Worm (Caenorhabditis elegans) whole organism, L1 larva: Measurements from ENCODE around the gene pkhm-2.

Source experiments
- F16B12.6 ChIP-seq: fragments of 150-350 bp; optimal IDR thresholded peaks from 2 replicates; lab custom pipeline; 2014; ENCODE audit warnings: missing biosample characterization, missing genetic modification characterization
- alr-1 ChIP-seq: fragments of 200-800 bp; sonication (Bioruptor generic); optimal IDR thresholded peaks from 2 replicates; lab custom pipeline; 2018; ENCODE audit warnings: borderline replicate concordance, mild to moderate bottlenecking, missing genetic modification characterization, missing compliant biosample characterization
- blmp-1 ChIP-seq: fragments of 150-350 bp; optimal IDR thresholded peaks from 2 replicates; lab custom pipeline; 2014; ENCODE audit warnings: missing biosample characterization, missing genetic modification characterization
- ceh-63 ChIP-seq: fragments of 200-800 bp; sonication (Bioruptor generic); optimal IDR thresholded peaks from 2 replicates; lab custom pipeline; 2018; ENCODE audit warnings: mild to moderate bottlenecking, missing genetic modification characterization, missing compliant biosample characterization
- ceh-8 ChIP-seq: fragments of 200-800 bp; sonication (Bioruptor generic); optimal IDR thresholded peaks from 2 replicates; lab custom pipeline; 2018; ENCODE audit warnings: mild to moderate bottlenecking, missing genetic modification characterization, moderate library complexity, missing compliant biosample characterization
- ceh-82 ChIP-seq, 3 experiments: fragments of 150-350 bp in 1 of 3; sonication (generic microtip) in 2 of 3; optimal IDR thresholded peaks; 2 replicates each; lab custom pipeline; 2014 to 2017; ENCODE audit warnings: missing biosample characterization in 3 of 3, missing genetic modification characterization in 3 of 3
- ceh-88 ChIP-seq: fragments of 200-800 bp; sonication (Bioruptor generic); IDR thresholded peaks from 2 replicates; pipeline ENCODE4 v1.3.6; 2022; ENCODE audit warnings: missing genetic modification characterization, missing compliant biosample characterization
- dsc-1 ChIP-seq: sonication (generic microtip); optimal IDR thresholded peaks from 2 replicates; lab custom pipeline; 2016; ENCODE audit warnings: mild to moderate bottlenecking, missing genetic modification characterization, missing compliant biosample characterization
- egl-27 ChIP-seq, 2 experiments: fragments of 150-350 bp in 1 of 2; sonication (generic microtip); optimal IDR thresholded peaks; 3 replicates each; lab custom pipeline; 2017 to 2018; ENCODE audit warnings: missing biosample characterization in 2 of 2, missing genetic modification characterization in 2 of 2, missing genetic modification reagents in 2 of 2
- elt-2 ChIP-seq: sonication (generic microtip); optimal IDR thresholded peaks from 2 replicates; lab custom pipeline; 2016; ENCODE audit warnings: missing genetic modification characterization, mild to moderate bottlenecking, inconsistent platforms, missing compliant biosample characterization, missing genetic modification reagents
- elt-3 ChIP-seq, 6 experiments: fragments of 150-350 bp in 1 of 6; sonication (generic microtip); optimal IDR thresholded peaks; 2 replicates each; lab custom pipeline; 2017 to 2018; ENCODE audit warnings: missing biosample characterization in 6 of 6, missing genetic modification characterization in 6 of 6, inconsistent platforms in 1 of 6
- fkh-10 ChIP-seq: sonication (generic microtip); optimal IDR thresholded peaks from 2 replicates; lab custom pipeline; 2017; ENCODE audit warnings: missing biosample characterization, missing genetic modification reagents, missing genetic modification characterization
- fkh-8 ChIP-seq: sonication (generic microtip); optimal IDR thresholded peaks from 2 replicates; lab custom pipeline; 2016; ENCODE audit warnings: mild to moderate bottlenecking, missing genetic modification characterization, missing compliant biosample characterization
- grh-1 ChIP-seq: fragments of 200-800 bp; sonication (Bioruptor generic); IDR thresholded peaks from 2 replicates; pipeline ENCODE4 v1.3.6; 2022; ENCODE audit warnings: missing genetic modification reagents, missing genetic modification characterization, missing compliant biosample characterization
- hlh-17 ChIP-seq: fragments of 200-800 bp; sonication (Bioruptor generic); optimal IDR thresholded peaks from 2 replicates; lab custom pipeline; 2018; ENCODE audit warnings: missing genetic modification characterization, mild to moderate bottlenecking, missing compliant biosample characterization, moderate library complexity, borderline replicate concordance
- hlh-4 ChIP-seq: sonication (generic microtip); optimal IDR thresholded peaks from 2 replicates; lab custom pipeline; 2016; ENCODE audit warnings: mild to moderate bottlenecking, missing genetic modification characterization, missing compliant biosample characterization
- hpl-2 ChIP-seq: fragments of 150-350 bp; optimal IDR thresholded peaks from 2 replicates; lab custom pipeline; 2014; ENCODE audit warnings: missing biosample characterization, missing genetic modification reagents, missing genetic modification characterization
- isw-1 ChIP-seq: fragments of 200-800 bp; sonication (Bioruptor generic); IDR thresholded peaks from 2 replicates; pipeline ENCODE4 v1.3.6; 2022; ENCODE audit warnings: missing genetic modification characterization, missing compliant biosample characterization
- lin-35 ChIP-seq, 2 experiments: fragments of 150-350 bp; optimal IDR thresholded peaks; 2 replicates each; lab custom pipeline; 2014; ENCODE audit warnings: missing biosample characterization in 2 of 2, missing genetic modification characterization in 2 of 2, missing genetic modification reagents in 2 of 2
- lin-39 ChIP-seq: fragments of 150-350 bp; optimal IDR thresholded peaks from 2 replicates; lab custom pipeline; 2014; ENCODE audit warnings: missing biosample characterization, missing genetic modification reagents, missing genetic modification characterization
- lsy-2 ChIP-seq, 2 experiments: fragments of 150-350 bp; optimal IDR thresholded peaks; 2 replicates each; lab custom pipeline; 2014; ENCODE audit warnings: missing biosample characterization in 2 of 2, missing genetic modification characterization in 2 of 2
- mab-9 ChIP-seq: fragments of 200-800 bp; sonication (Bioruptor generic); IDR thresholded peaks from 2 replicates; pipeline ENCODE4 v1.3.6; 2022; ENCODE audit warnings: missing genetic modification reagents, missing genetic modification characterization, missing compliant biosample characterization
- nhr-11 ChIP-seq: fragments of 150-350 bp; optimal IDR thresholded peaks from 2 replicates; lab custom pipeline; 2014; ENCODE audit warnings: missing biosample characterization, missing genetic modification characterization
- nhr-12 ChIP-seq: sonication (generic microtip); optimal IDR thresholded peaks from 2 replicates; lab custom pipeline; 2017; ENCODE audit warnings: missing biosample characterization, missing genetic modification characterization
- nhr-237 ChIP-seq: fragments of 150-350 bp; optimal IDR thresholded peaks from 2 replicates; lab custom pipeline; 2014; ENCODE audit warnings: missing biosample characterization, missing genetic modification characterization
- nhr-28 ChIP-seq: fragments of 150-350 bp; optimal IDR thresholded peaks from 2 replicates; lab custom pipeline; 2014; ENCODE audit warnings: missing biosample characterization, missing genetic modification characterization
- nhr-47 ChIP-seq: sonication (generic microtip); optimal IDR thresholded peaks from 2 replicates; lab custom pipeline; 2016; ENCODE audit warnings: mild to moderate bottlenecking, missing genetic modification characterization, moderate library complexity, missing compliant biosample characterization
- nhr-71 ChIP-seq: sonication (generic microtip); optimal IDR thresholded peaks from 2 replicates; lab custom pipeline; 2016; ENCODE audit warnings: mild to moderate bottlenecking, missing genetic modification characterization, moderate library complexity, missing compliant biosample characterization
- nhr-76 ChIP-seq: sonication (generic microtip); optimal IDR thresholded peaks from 2 replicates; lab custom pipeline; 2017; ENCODE audit warnings: missing biosample characterization, missing genetic modification characterization
- nhr-77 ChIP-seq: fragments of 150-350 bp; optimal IDR thresholded peaks from 2 replicates; lab custom pipeline; 2014; ENCODE audit warnings: missing biosample characterization, missing genetic modification characterization
- nhr-85 ChIP-seq: sonication (generic microtip); peaks from one replicate; lab custom pipeline; 2016; ENCODE audit warnings: missing genetic modification characterization, inconsistent platforms, missing compliant biosample characterization
- nhr-90 ChIP-seq: sonication (generic microtip); optimal IDR thresholded peaks from 2 replicates; lab custom pipeline; 2016; ENCODE audit warnings: mild to moderate bottlenecking, missing genetic modification characterization, missing compliant biosample characterization; ENCODE audit not compliant: poor library complexity
- pag-3 ChIP-seq: sonication (generic microtip); optimal IDR thresholded peaks from 2 replicates; lab custom pipeline; 2017; ENCODE audit warnings: missing genetic modification characterization, mild to moderate bottlenecking, missing compliant biosample characterization, antibody characterized with exemption, borderline replicate concordance; ENCODE audit not compliant: insufficient read depth
- pax-3 ChIP-seq: fragments of 200-800 bp; sonication (Bioruptor generic); optimal IDR thresholded peaks from 2 replicates; lab custom pipeline; 2018; ENCODE audit warnings: mild to moderate bottlenecking, missing genetic modification characterization, moderate library complexity, missing compliant biosample characterization
- pqm-1 ChIP-seq: sonication (generic microtip); optimal IDR thresholded peaks from 3 replicates; lab custom pipeline; 2017; ENCODE audit warnings: missing biosample characterization, missing genetic modification characterization
- skn-1 ChIP-seq: fragments of 150-350 bp; optimal IDR thresholded peaks from 2 replicates; lab custom pipeline; 2014; ENCODE audit warnings: missing biosample characterization, missing genetic modification characterization
- snpc-4 ChIP-seq: fragments of 150-350 bp; optimal IDR thresholded peaks from 2 replicates; lab custom pipeline; 2014; ENCODE audit warnings: missing biosample characterization, missing genetic modification characterization
- sox-4 ChIP-seq: sonication (generic microtip); optimal IDR thresholded peaks from 2 replicates; lab custom pipeline; 2016; ENCODE audit warnings: missing genetic modification characterization, missing compliant biosample characterization
- tbx-2 ChIP-seq: sonication (generic microtip); optimal IDR thresholded peaks from 2 replicates; lab custom pipeline; 2016; ENCODE audit warnings: missing genetic modification characterization, missing compliant biosample characterization
- tlp-1 ChIP-seq: fragments of 150-350 bp; optimal IDR thresholded peaks from 2 replicates; lab custom pipeline; 2014; ENCODE audit warnings: missing biosample characterization, missing genetic modification characterization
- unc-130 ChIP-seq: fragments of 150-350 bp; optimal IDR thresholded peaks from 2 replicates; lab custom pipeline; 2017; ENCODE audit warnings: missing biosample characterization, missing genetic modification characterization, inconsistent platforms
- unc-62 ChIP-seq: fragments of 150-350 bp; optimal IDR thresholded peaks from 2 replicates; lab custom pipeline; 2014; ENCODE audit warnings: missing biosample characterization, missing genetic modification reagents, missing genetic modification characterization
- unc-98 ChIP-seq: fragments of 200-800 bp; sonication (Bioruptor generic); IDR thresholded peaks from 2 replicates; pipeline ENCODE4 v1.3.6; 2022; ENCODE audit warnings: missing genetic modification characterization, missing compliant biosample characterization
- xbp-1 ChIP-seq: sonication (generic microtip); optimal IDR thresholded peaks from 2 replicates; lab custom pipeline; 2016; ENCODE audit warnings: missing genetic modification characterization, missing compliant biosample characterization
- zag-1 ChIP-seq: fragments of 150-350 bp; optimal IDR thresholded peaks from 2 replicates; lab custom pipeline; 2014; ENCODE audit warnings: missing biosample characterization, missing genetic modification characterization

The pkhm-2 gene

DNA sequence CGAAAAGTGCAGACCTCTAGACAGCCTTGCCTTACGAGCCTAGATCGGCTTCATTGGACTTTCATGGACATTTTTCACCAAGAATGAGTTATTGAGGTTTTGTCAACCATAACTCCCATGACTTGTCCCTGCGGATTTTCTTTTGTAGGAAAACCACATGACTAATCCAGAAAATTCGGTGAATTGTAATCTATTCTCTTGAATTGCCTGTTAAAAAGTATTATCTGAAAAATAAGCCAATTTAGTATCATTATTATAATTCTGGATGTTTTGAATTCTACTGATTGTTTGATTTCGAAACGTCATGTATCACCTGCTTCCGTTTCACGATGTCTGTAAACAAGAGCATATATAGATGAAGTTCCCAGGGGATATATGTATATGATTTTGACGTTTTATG lies 7.2 kb upstream of the pkhm-2 start:
- TF ChIP-seq nhr-76 (tag; lab: Kevin White, UChicago) (no peak), pax-3 (peak; percentile 36), ceh-82 (tag; optimal IDR thresholded peaks at IDR 0.05; lab: Kevin White, UChicago) (no peak), lsy-2 (tag; optimal IDR thresholded peaks at IDR 0.05; lab: Kevin White, UChicago) (no peak), sox-4 (tag; lab: Kevin White, UChicago) (peak; percentile 68), nhr-85 (tag; lab: Kevin White, UChicago) (peak; percentile 18), nhr-90 (tag; lab: Kevin White, UChicago) (no peak), egl-27 (tag; optimal IDR thresholded peaks at IDR 0.05; lab: Kevin White, UChicago) (no peak), fkh-8 (tag; lab: Kevin White, UChicago) (peak; percentile 50), snpc-4 (tag; lab: Kevin White, UChicago) (no peak), ceh-8 (GFP tag; lab: Kevin White, UChicago) (peak; percentile 46), dsc-1 (peak; percentile 95), nhr-71 (tag; lab: Kevin White, UChicago) (peak; percentile 27), tlp-1 (no peak), pqm-1 (tag; lab: Kevin White, UChicago) (no peak), F16B12.6 (tag; lab: Kevin White, UChicago) (no peak), hlh-17 (no peak), ceh-88 (no peak), nhr-47 (tag; lab: Kevin White, UChicago) (peak; percentile 14)

DNA sequence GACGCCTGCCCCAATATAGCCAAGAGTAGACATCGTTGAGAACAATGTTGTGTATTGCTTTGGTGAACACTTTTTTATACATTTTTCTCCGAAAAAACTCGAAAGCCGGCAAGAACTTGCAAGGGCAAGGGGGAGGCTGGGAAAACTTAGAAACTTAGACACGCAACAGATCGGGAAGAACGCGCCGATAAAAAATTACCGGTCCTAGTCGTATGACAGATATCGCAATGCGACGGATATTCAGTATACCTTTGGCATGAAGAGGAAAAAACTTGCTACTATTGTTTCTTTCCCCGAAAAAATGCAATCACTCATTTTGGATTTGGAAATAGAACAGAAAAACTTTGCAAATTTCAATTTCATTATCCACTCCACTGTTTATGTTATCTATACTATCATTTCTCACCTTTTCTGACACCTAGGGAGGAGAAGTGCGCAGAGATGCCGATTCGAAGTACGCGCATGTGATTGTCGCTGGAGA lies 4.8 kb downstream of the pkhm-2 start, which contains the start of gene col-41:
TSS of gene col-41 (minus strand) at position 51 of the 481 bp plus-strand sequence.
- TF ChIP-seq blmp-1 (tag; lab: Kevin White, UChicago) (peak; percentile 77), nhr-77 (tag; lab: Kevin White, UChicago) (no peak)
- TF ChIP-seq, all 84 proteins: peak for 1

DNA sequence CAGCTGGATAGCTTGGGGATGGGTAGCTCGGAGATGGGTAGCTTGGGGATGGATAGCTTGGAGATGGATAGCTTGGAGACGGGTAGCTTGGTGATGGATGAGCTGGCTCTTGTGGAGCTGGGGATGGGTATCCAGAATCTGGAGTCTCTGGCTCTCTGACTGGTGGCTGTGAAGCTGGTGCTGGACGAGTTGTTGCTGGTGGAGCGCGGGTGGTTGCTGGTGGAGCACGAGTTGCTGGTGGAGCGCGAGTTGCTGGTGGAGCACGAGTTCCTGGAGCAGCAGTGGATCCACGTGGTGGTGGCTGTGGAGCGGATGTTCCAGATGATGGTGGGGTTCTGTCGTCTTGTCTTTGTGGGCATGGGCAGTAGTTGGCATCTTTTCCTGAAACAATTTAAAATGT lies 6.1 kb downstream of the pkhm-2 start:
- no peak for TF ChIP-seq nhr-237 (tag; lab: Kevin White, UChicago)
- no peak for TF ChIP-seq mab-9 (GFP tag; lab: Robert Waterston, UW)
- TF ChIP-seq nhr-28 (tag; lab: Kevin White, UChicago) = no peak
- peak; percentile 0 for TF ChIP-seq nhr-85 (tag; lab: Kevin White, UChicago)

- peak in 2 of 6 experiments; percentile 66 to 69 for TF ChIP-seq elt-3 (tag; optimal IDR thresholded peaks at IDR 0.05; lab: Kevin White, UChicago)
- peak; percentile 87 for TF ChIP-seq xbp-1 (tag; lab: Kevin White, UChicago)
- no peak for TF ChIP-seq alr-1 (tag; lab: Kevin White, UChicago)
- TF ChIP-seq lin-39 (tag; lab: Kevin White, UChicago) = peak; percentile 76
- no peak for TF ChIP-seq hpl-2
- TF ChIP-seq ceh-63 (GFP tag; lab: Kevin White, UChicago) = no peak
- TF ChIP-seq skn-1 (tag; lab: Kevin White, UChicago) = peak; percentile 85
- no peak for TF ChIP-seq pqm-1 (tag; lab: Kevin White, UChicago)
- TF ChIP-seq unc-98 = no peak
- peak; percentile 11 to 63 (median 59) for TF ChIP-seq ceh-82 (tag; optimal IDR thresholded peaks at IDR 0.05; lab: Kevin White, UChicago)
- TF ChIP-seq nhr-11 (tag; lab: Kevin White, UChicago) = peak; percentile 5
- TF ChIP-seq grh-1 (GFP tag; lab: Robert Waterston, UW) = peak; percentile 80
- TF ChIP-seq isw-1 (GFP tag; lab: Robert Waterston, UW) = peak; percentile 49
- no peak for TF ChIP-seq hlh-4 (tag; lab: Kevin White, UChicago)
- TF ChIP-seq pax-3 = peak; percentile 47
- TF ChIP-seq hlh-17 = no peak
- TF ChIP-seq nhr-12 (tag; lab: Kevin White, UChicago) = no peak
- peak; percentile 84 for TF ChIP-seq unc-130 (tag; lab: Kevin White, UChicago)
- TF ChIP-seq zag-1 (tag; lab: Kevin White, UChicago) = no peak
- no peak for TF ChIP-seq unc-62 (GFP tag; lab: Kevin White, UChicago)
- peak; percentile 85 for TF ChIP-seq tbx-2 (tag; lab: Kevin White, UChicago)
- TF ChIP-seq elt-2 = peak; percentile 69
- TF ChIP-seq egl-27 (tag; optimal IDR thresholded peaks at IDR 0.05; lab: Kevin White, UChicago) = no peak
- TF ChIP-seq pag-3 (tag; lab: Kevin White, UChicago) = peak; percentile 57
- peak; percentile 27 for TF ChIP-seq fkh-10
- peak; percentile 72 to 89 for TF ChIP-seq lin-35 (GFP tag; optimal IDR thresholded peaks at IDR 0.05; lab: Kevin White, UChicago)
- TF ChIP-seq nhr-237 (tag; lab: Kevin White, UChicago) = no peak
Measured at ce11 chrX:15173303-15173904, 7.9 kb downstream of the pkhm-2 start, which contains the start of gene ucr-2.2. Gene ucr-2.2, plus strand, starts transcription at chrX:15173904.
